Fruit fly (Drosophila melanogaster) whole organism, prepupa: Measurements from ENCODE around the gene CG42353.

Experiments used
- Blimp-1 ChIP-seq: fragments of 200-800 bp; sonication (Bioruptor generic); optimal IDR thresholded peaks from 3 replicates; lab custom pipeline; 2017; ENCODE audit warnings: missing biosample characterization, missing genetic modification characterization, mild to moderate bottlenecking, moderate library complexity, missing genetic modification reagents
- CG10631 ChIP-seq: fragments of 200-800 bp; sonication (Bioruptor generic); optimal IDR thresholded peaks from 2 replicates; lab custom pipeline; 2016; ENCODE audit warnings: missing biosample characterization, missing genetic modification characterization
- CG11294 ChIP-seq: fragments of 200-800 bp; sonication (Bioruptor generic); IDR thresholded peaks from 2 replicates; pipeline ENCODE4 v1.3.6; 2022; ENCODE audit warnings: missing biosample characterization, missing genetic modification characterization
- CG11762 ChIP-seq: fragments of 200-800 bp; sonication (Bioruptor generic); optimal IDR thresholded peaks from 3 replicates; lab custom pipeline; 2016; ENCODE audit warnings: missing biosample characterization, missing genetic modification characterization; ENCODE audit not compliant: insufficient read depth
- CG15336 ChIP-seq: fragments of 200-800 bp; sonication (Bioruptor generic); IDR thresholded peaks from 2 replicates; pipeline ENCODE4 v1.3.6; 2022; ENCODE audit warnings: missing biosample characterization, missing genetic modification characterization
- CG16779 ChIP-seq: fragments of 200-800 bp; sonication (Bioruptor generic); optimal IDR thresholded peaks from 3 replicates; lab custom pipeline; 2017; ENCODE audit warnings: missing biosample characterization, mild to moderate bottlenecking, missing genetic modification characterization
- CG3032 ChIP-seq: fragments of 200-800 bp; optimal IDR thresholded peaks from 2 replicates; lab custom pipeline; 2019; ENCODE audit warnings: missing biosample characterization, mild to moderate bottlenecking, missing genetic modification characterization, moderate library complexity
- CG31627 ChIP-seq: fragments of 200-800 bp; sonication (Bioruptor generic); optimal IDR thresholded peaks from 3 replicates; lab custom pipeline; 2016; ENCODE audit warnings: missing biosample characterization, missing genetic modification characterization
- CG32006 ChIP-seq: fragments of 200-800 bp; sonication (Bioruptor generic); optimal IDR thresholded peaks from 3 replicates; lab custom pipeline; 2017; ENCODE audit warnings: missing biosample characterization, mild to moderate bottlenecking, missing genetic modification characterization
- CG3919 ChIP-seq: fragments of 200-800 bp; sonication (Bioruptor generic); optimal IDR thresholded peaks from 3 replicates; lab custom pipeline; 2016; ENCODE audit warnings: missing biosample characterization, missing genetic modification characterization
- CG6163 ChIP-seq: fragments of 200-800 bp; sonication (Bioruptor generic); IDR thresholded peaks from 3 replicates; pipeline ENCODE4 v1.3.6; 2022; ENCODE audit warnings: missing biosample characterization, missing genetic modification characterization
- CG6276 ChIP-seq: fragments of 200-800 bp; sonication (Bioruptor generic); optimal IDR thresholded peaks from 2 replicates; lab custom pipeline; 2017; ENCODE audit warnings: missing biosample characterization, mild to moderate bottlenecking, missing genetic modification characterization
- CG6792 ChIP-seq: fragments of 200-800 bp; sonication (Bioruptor generic); optimal IDR thresholded peaks from 3 replicates; lab custom pipeline; 2016; ENCODE audit warnings: missing biosample characterization, missing genetic modification characterization
- CG7368 ChIP-seq: fragments of 200-800 bp; sonication (Bioruptor generic); optimal IDR thresholded peaks from 3 replicates; lab custom pipeline; 2016; ENCODE audit warnings: missing biosample characterization, missing genetic modification characterization
- CG8632 ChIP-seq: fragments of 200-800 bp; sonication (Bioruptor generic); optimal IDR thresholded peaks from 3 replicates; lab custom pipeline; 2016; ENCODE audit warnings: missing biosample characterization, missing genetic modification characterization
- Eip75B ChIP-seq: fragments of 200-800 bp; sonication (Bioruptor generic); optimal IDR thresholded peaks from 3 replicates; lab custom pipeline; 2016; ENCODE audit warnings: missing biosample characterization, missing genetic modification characterization
- Eip78C ChIP-seq: fragments of 200-800 bp; sonication (Bioruptor generic); peaks from one replicate; lab custom pipeline; 2016; ENCODE audit warnings: missing biosample characterization, missing genetic modification characterization
- Eip93F ChIP-seq: fragments of 200-800 bp; sonication (Bioruptor generic); optimal IDR thresholded peaks from 2 replicates; lab custom pipeline; 2016; ENCODE audit warnings: missing biosample characterization, mild to moderate bottlenecking, missing genetic modification characterization
- Ets21C ChIP-seq: fragments of 200-800 bp; sonication (Bioruptor generic); optimal IDR thresholded peaks from 3 replicates; lab custom pipeline; 2016; ENCODE audit warnings: missing biosample characterization, missing genetic modification characterization
- Ets96B ChIP-seq: fragments of 200-800 bp; optimal IDR thresholded peaks from 2 replicates; lab custom pipeline; 2019; ENCODE audit warnings: missing biosample characterization, mild to moderate bottlenecking, missing genetic modification characterization, moderate library complexity
- Hr38 ChIP-seq: sonication (Bioruptor generic); optimal IDR thresholded peaks from 2 replicates; lab custom pipeline; 2016; ENCODE audit warnings: missing biosample characterization, missing genetic modification characterization
- Hr39 ChIP-seq: fragments of 200-800 bp; sonication (Bioruptor generic); optimal IDR thresholded peaks from 2 replicates; lab custom pipeline; 2016; ENCODE audit warnings: missing biosample characterization, missing genetic modification characterization
- Hr4 ChIP-seq: fragments of 200-800 bp; sonication (Bioruptor generic); optimal IDR thresholded peaks from 3 replicates; lab custom pipeline; 2016; ENCODE audit warnings: missing biosample characterization, missing genetic modification characterization
- Lpt ChIP-seq: fragments of 200-800 bp; sonication (Bioruptor generic); optimal IDR thresholded peaks from 3 replicates; lab custom pipeline; 2016; ENCODE audit warnings: missing biosample characterization, missing genetic modification characterization
- Met ChIP-seq: fragments of 200-800 bp; sonication (Bioruptor generic); optimal IDR thresholded peaks from 3 replicates; lab custom pipeline; 2016; ENCODE audit warnings: missing biosample characterization, missing genetic modification characterization
- OdsH ChIP-seq: fragments of 200-800 bp; sonication (Bioruptor generic); optimal IDR thresholded peaks from 3 replicates; lab custom pipeline; 2016; ENCODE audit warnings: missing biosample characterization, missing genetic modification characterization
- Smox ChIP-seq: fragments of 200-800 bp; sonication (Bioruptor generic); optimal IDR thresholded peaks from 3 replicates; lab custom pipeline; 2016; ENCODE audit warnings: missing biosample characterization, missing genetic modification characterization
- Sox102F ChIP-seq: fragments of 200-800 bp; sonication (Bioruptor generic); optimal IDR thresholded peaks from 2 replicates; lab custom pipeline; 2016; ENCODE audit warnings: missing biosample characterization, mild to moderate bottlenecking, missing genetic modification characterization
- Sox14 ChIP-seq: fragments of 200-800 bp; sonication (Bioruptor generic); optimal IDR thresholded peaks from 3 replicates; lab custom pipeline; 2016; ENCODE audit warnings: missing biosample characterization, missing genetic modification characterization
- Sox15 ChIP-seq: fragments of 200-800 bp; sonication (Bioruptor generic); optimal IDR thresholded peaks from 3 replicates; lab custom pipeline; 2016; ENCODE audit warnings: missing biosample characterization, missing genetic modification characterization
- achi ChIP-seq: fragments of 200-800 bp; sonication (Bioruptor generic); optimal IDR thresholded peaks from 3 replicates; lab custom pipeline; 2016; ENCODE audit warnings: missing biosample characterization, missing genetic modification characterization
- acj6 ChIP-seq: fragments of 200-800 bp; sonication (Bioruptor generic); optimal IDR thresholded peaks from 3 replicates; lab custom pipeline; 2016; ENCODE audit warnings: missing biosample characterization, missing genetic modification characterization
- cyc ChIP-seq: fragments of 200-800 bp; sonication (Bioruptor generic); optimal IDR thresholded peaks from 3 replicates; lab custom pipeline; 2016; ENCODE audit warnings: missing biosample characterization, missing genetic modification characterization
- dac ChIP-seq: fragments of 200-800 bp; sonication (Bioruptor generic); optimal IDR thresholded peaks from 2 replicates; lab custom pipeline; 2017; ENCODE audit warnings: missing biosample characterization, mild to moderate bottlenecking, missing genetic modification characterization
- eg ChIP-seq: fragments of 200-800 bp; sonication (Bioruptor generic); IDR thresholded peaks from 3 replicates; pipeline ENCODE4 v1.3.6; 2022; ENCODE audit warnings: missing biosample characterization, missing genetic modification characterization
- esn ChIP-seq: fragments of 200-800 bp; sonication (Bioruptor generic); optimal IDR thresholded peaks from 2 replicates; lab custom pipeline; 2016; ENCODE audit warnings: missing biosample characterization, mild to moderate bottlenecking, missing genetic modification characterization, moderate library complexity
- fd59A ChIP-seq: fragments of 200-800 bp; sonication (Bioruptor generic); optimal IDR thresholded peaks from 2 replicates; lab custom pipeline; 2017; ENCODE audit warnings: missing biosample characterization, mild to moderate bottlenecking, missing genetic modification characterization, missing genetic modification reagents
- fd85E ChIP-seq: fragments of 200-800 bp; sonication (Bioruptor generic); optimal IDR thresholded peaks from 3 replicates; lab custom pipeline; 2016; ENCODE audit warnings: missing biosample characterization, missing genetic modification characterization
- lz ChIP-seq: fragments of 200-800 bp; sonication (Bioruptor generic); optimal IDR thresholded peaks from 3 replicates; lab custom pipeline; 2016; ENCODE audit warnings: missing biosample characterization, missing genetic modification characterization
- net ChIP-seq: fragments of 200-800 bp; sonication (Bioruptor generic); optimal IDR thresholded peaks from 3 replicates; lab custom pipeline; 2016; ENCODE audit warnings: missing biosample characterization, missing genetic modification characterization
- pdm3 ChIP-seq: fragments of 200-800 bp; sonication (Bioruptor generic); optimal IDR thresholded peaks from 3 replicates; lab custom pipeline; 2016; ENCODE audit warnings: missing biosample characterization, missing genetic modification characterization
- salr ChIP-seq, 2 experiments: fragments of 200-800 bp; sonication (Bioruptor generic); optimal IDR thresholded peaks; 3 replicates each; lab custom pipeline; 2016 to 2018; ENCODE audit warnings: missing biosample characterization in 2 of 2, missing genetic modification characterization in 2 of 2, mild to moderate bottlenecking in 1 of 2
- spab ChIP-seq: fragments of 200-800 bp; sonication (Bioruptor generic); optimal IDR thresholded peaks from 2 replicates; lab custom pipeline; 2017; ENCODE audit warnings: missing biosample characterization, mild to moderate bottlenecking, missing genetic modification characterization, missing genetic modification reagents
- ss ChIP-seq, 2 experiments: fragments of 200-800 bp; sonication (Bioruptor generic); optimal IDR thresholded peaks; 2 replicates in 1 of 2; 3 replicates in 1 of 2; lab custom pipeline; 2017 to 2018; ENCODE audit warnings: mild to moderate bottlenecking in 2 of 2, missing biosample characterization in 2 of 2, missing genetic modification characterization in 2 of 2, moderate library complexity in 1 of 2
- svp ChIP-seq: fragments of 200-800 bp; sonication (Bioruptor generic); peaks from one replicate; lab custom pipeline; 2016; ENCODE audit warnings: missing biosample characterization, missing genetic modification characterization

The CG42353 gene

dm6 chrX:16105715-16106114, 969 bp upstream of the CG42353 start:
- TF ChIP-seq svp (GFP tag; lab: Kevin White, UChicago): no peak
- peak; percentile 37 for TF ChIP-seq CG31627
- peak; percentile 39 for TF ChIP-seq cyc (GFP tag; lab: Kevin White, UChicago)
- TF ChIP-seq Eip78C (GFP tag; lab: Kevin White, UChicago): peak; percentile 17
- no peak for TF ChIP-seq fd85E (GFP tag; lab: Kevin White, UChicago)
- TF ChIP-seq lz (GFP tag; lab: Kevin White, UChicago): peak; percentile 43
- peak; percentile 32 for TF ChIP-seq Hr39 (GFP tag; lab: Kevin White, UChicago)
- TF ChIP-seq acj6 (GFP tag; lab: Kevin White, UChicago): peak; percentile 3
- no peak for TF ChIP-seq spab (GFP tag; lab: Kevin White, UChicago)

- no peak for TF ChIP-seq lz (GFP tag; lab: Kevin White, UChicago)
- no peak for TF ChIP-seq Ets21C (GFP tag; lab: Kevin White, UChicago)
- TF ChIP-seq net (GFP tag; lab: Kevin White, UChicago): no peak
- no peak for TF ChIP-seq CG6792 (GFP tag; lab: Kevin White, UChicago)
- TF ChIP-seq Eip78C (GFP tag; lab: Kevin White, UChicago): peak; percentile 56
- 0 out of 3 replicates have a peak, but pooled peaks have one; percentile 10 for TF ChIP-seq CG6163
- peak; percentile 15; the same call in 1 of the 2 replicates for TF ChIP-seq CG15336 (GFP tag; lab: Robert Waterston, UW)
Observed at dm6 chrX:16104056-16104737, 549 bp downstream of the CG42353 start.

dm6 chrX:16103482-16103881, 1.3 kb downstream of the CG42353 start:
- TF ChIP-seq Hr38 (GFP tag; lab: Kevin White, UChicago) (no peak), cyc (GFP tag; lab: Kevin White, UChicago) (peak; percentile 59), fd85E (GFP tag; lab: Kevin White, UChicago) (no peak), eg (GFP tag; lab: Robert Waterston, UW) (peak; percentile 52; the same call in 1 of the 3 replicates), CG7368 (GFP tag; lab: Kevin White, UChicago) (no peak), Sox102F (GFP tag; lab: Kevin White, UChicago) (peak; percentile 48), Eip75B (peak; percentile 55), CG11762 (GFP tag; lab: Kevin White, UChicago) (no peak), Sox14 (GFP tag; lab: Kevin White, UChicago) (peak; percentile 33), salr (GFP tag; optimal IDR thresholded peaks at IDR 0.05; lab: Kevin White, UChicago) (peak in 1 of 2 experiments; percentile 4), CG3919 (GFP tag; lab: Kevin White, UChicago) (peak; percentile 24), spab (GFP tag; lab: Kevin White, UChicago) (no peak), ss (GFP tag; optimal IDR thresholded peaks at IDR 0.05; lab: Kevin White, UChicago) (no peak), pdm3 (GFP tag; lab: Kevin White, UChicago) (peak; percentile 29), CG16779 (tag; lab: Kevin White, UChicago) (no peak), fd59A (no peak), OdsH (peak; percentile 35), Lpt (no peak), svp (GFP tag; lab: Kevin White, UChicago) (peak; percentile 87), Eip93F (GFP tag; lab: Kevin White, UChicago) (peak; percentile 5), dac (GFP tag; lab: Kevin White, UChicago) (no peak), Smox (peak; percentile 52), net (GFP tag; lab: Kevin White, UChicago) (no peak), esn (GFP tag; lab: Kevin White, UChicago) (peak; percentile 67), lz (GFP tag; lab: Kevin White, UChicago) (peak; percentile 62), CG32006 (peak; percentile 14), Ets21C (GFP tag; lab: Kevin White, UChicago) (peak; percentile 23), CG6276 (GFP tag; lab: Kevin White, UChicago) (no peak), achi (peak; percentile 38), Sox15 (GFP tag; lab: Kevin White, UChicago) (no peak), Blimp-1 (GFP tag; lab: Kevin White, UChicago) (no peak), CG6792 (GFP tag; lab: Kevin White, UChicago) (peak; percentile 40), CG11294 (GFP tag; lab: Robert Waterston, UW) (no peak), Hr39 (GFP tag; lab: Kevin White, UChicago) (peak; percentile 52), Eip78C (GFP tag; lab: Kevin White, UChicago) (peak; percentile 87), Hr4 (GFP tag; lab: Kevin White, UChicago) (peak; percentile 42), CG10631 (GFP tag; lab: Kevin White, UChicago) (peak; percentile 24), CG3032 (tag; lab: Kevin White, UChicago) (no peak), Ets96B (tag; lab: Kevin White, UChicago) (no peak), CG8632 (GFP tag; lab: Kevin White, UChicago) (peak; percentile 32), Met (GFP tag; lab: Kevin White, UChicago) (peak; percentile 59)
